Fruit fly (Drosophila melanogaster): Measurements from ENCODE around the gene Pih1D1.

The Pih1D1 gene

DNA sequence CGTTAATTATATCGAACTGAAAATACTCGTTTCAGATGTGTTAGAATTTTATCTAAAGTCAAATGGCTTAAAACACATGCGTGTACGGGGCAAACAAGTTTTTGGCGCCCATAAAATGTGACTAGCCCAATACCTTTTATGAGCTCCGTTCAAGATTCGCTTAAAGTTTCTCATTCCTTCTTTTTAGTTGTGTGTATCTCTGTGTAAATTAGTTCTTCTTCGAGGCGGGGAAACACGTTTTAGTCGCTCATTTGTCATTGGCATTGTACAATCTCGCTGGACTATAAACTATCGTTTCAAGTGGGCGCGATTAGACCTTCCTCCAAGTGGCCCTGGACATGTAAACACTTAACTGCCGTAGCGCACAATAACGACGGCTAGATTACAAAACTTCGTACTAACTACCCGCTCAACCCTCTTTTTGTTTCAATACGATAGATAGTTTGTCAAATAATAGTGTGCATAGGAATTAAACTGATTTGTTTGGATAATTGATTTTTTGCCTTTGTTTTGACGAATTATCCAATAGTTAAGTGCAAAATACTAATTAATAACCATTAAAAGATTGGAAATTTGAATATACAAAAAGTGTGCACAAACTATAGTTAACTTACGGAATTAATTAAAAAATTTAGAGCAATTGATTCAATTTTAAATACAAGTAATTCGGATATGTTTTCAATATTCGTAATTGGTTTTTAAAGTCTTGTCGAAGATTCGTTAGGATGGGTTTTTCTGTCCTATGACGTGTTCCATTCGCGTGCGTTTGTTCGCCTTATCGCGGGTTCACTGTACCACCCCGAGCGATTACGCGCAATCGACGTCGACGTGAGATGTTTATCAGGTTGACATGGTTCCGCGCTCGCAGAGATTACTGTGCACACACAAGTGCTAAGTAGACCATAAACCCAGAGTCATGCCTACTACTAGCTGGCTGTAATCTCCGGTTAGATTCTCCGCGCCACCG is 930 bp downstream of the Pih1D1 start (continued):
- TF ChIP-seq Bgb (GFP tag; IDR thresholded peaks at IDR 0.05; ENCODE audit: partially characterized antibody) (peak; percentile 29; the same call in 1 of the 2 replicates), TFAM (GFP tag; optimal IDR thresholded peaks at IDR 0.05) (no peak), CG11085 (GFP tag; IDR thresholded peaks at IDR 0.05) (no peak), CG8089 (GFP tag; optimal IDR thresholded peaks at IDR 0.05) (no peak), CG10147 (GFP tag; optimal IDR thresholded peaks at IDR 0.05) (peak; percentile 29), Atf6 (GFP tag; IDR thresholded peaks at IDR 0.05) (peak; percentile 76), Sin3A (optimal IDR thresholded peaks at IDR 0.05) (no peak), CG32532 (GFP tag; IDR thresholded peaks at IDR 0.05) (peak; percentile 81), NfI (GFP tag; optimal IDR thresholded peaks at IDR 0.05) (peak; percentile 17), CG2199 (GFP tag; IDR thresholded peaks at IDR 0.05) (peak; percentile 13; the same call in 1 of the 3 replicates), PHDP (tag; optimal IDR thresholded peaks at IDR 0.05) (peak; percentile 39), stc (GFP tag; IDR thresholded peaks at IDR 0.05) (peak; percentile 70), CG3995 (GFP tag; optimal IDR thresholded peaks at IDR 0.05) (peak; percentile 11), tin (GFP tag; optimal IDR thresholded peaks at IDR 0.05) (peak; percentile 16), CG17361 (GFP tag; IDR thresholded peaks at IDR 0.05) (peak; percentile 67; the same call in 2 of the 3 replicates), CG1603 (tag; optimal IDR thresholded peaks at IDR 0.05) (peak; percentile 27), dmrt99B (tag; optimal IDR thresholded peaks at IDR 0.05) (peak; percentile 57), ara (GFP tag; IDR thresholded peaks at IDR 0.05) (peak; percentile 60), Vsx1 (GFP tag; optimal IDR thresholded peaks at IDR 0.05) (no peak), NC2β (GFP tag; optimal IDR thresholded peaks at IDR 0.05) (no peak), CG16813 (GFP tag; IDR thresholded peaks at IDR 0.05; ENCODE audit: partially characterized antibody) (no peak), tup (GFP tag; optimal IDR thresholded peaks at IDR 0.05) (no peak), Sox102F (GFP tag; optimal IDR thresholded peaks at IDR 0.05) (peak; percentile 30), bbx (GFP tag; IDR thresholded peaks at IDR 0.05; ENCODE audit: partially characterized antibody) (peak; percentile 11; the same call in 1 of the 2 replicates), CG10543 (GFP tag; optimal IDR thresholded peaks at IDR 0.05) (peak; percentile 53), insv (GFP tag; optimal IDR thresholded peaks at IDR 0.05) (no peak), CG13894 (tag; optimal IDR thresholded peaks at IDR 0.05) (peak; percentile 35), toy (GFP tag; IDR thresholded peaks at IDR 0.05) (no peak), Med (GFP tag) (peak; percentile 91), CG7786 (GFP tag; optimal IDR thresholded peaks at IDR 0.05) (peak; percentile 16), bcd (GFP tag; optimal IDR thresholded peaks at IDR 0.05) (peak; percentile 57), slbo (GFP tag; IDR thresholded peaks at IDR 0.05) (peak; percentile 62), tgo (GFP tag; IDR thresholded peaks at IDR 0.05) (peak; percentile 60), C15 (GFP tag; IDR thresholded peaks at IDR 0.05) (0 out of 3 replicates have a peak, but pooled peaks have one; percentile 8), Fer1 (GFP tag; optimal IDR thresholded peaks at IDR 0.05) (peak; percentile 62), zen (tag; optimal IDR thresholded peaks at IDR 0.05) (no peak), HLHmδ (GFP tag; optimal IDR thresholded peaks at IDR 0.05) (no peak), usp (GFP tag; optimal IDR thresholded peaks at IDR 0.05) (no peak), CG7928 (GFP tag; optimal IDR thresholded peaks at IDR 0.05) (peak; percentile 17), CG4730 (GFP tag; IDR thresholded peaks at IDR 0.05) (peak; percentile 48; the same call in 1 of the 2 replicates), gsb (GFP tag; IDR thresholded peaks at IDR 0.05) (0 out of 2 replicates have a peak, but pooled peaks have one; percentile 9), Doc3 (GFP tag; IDR thresholded peaks at IDR 0.05; ENCODE audit: partially characterized antibody) (no peak), sisA (GFP tag; IDR thresholded peaks at IDR 0.05) (peak; percentile 50; the same call in 1 of the 2 replicates), CG34224 (GFP tag; IDR thresholded peaks at IDR 0.05; ENCODE audit: partially characterized antibody) (no peak), MESR4 (GFP tag; optimal IDR thresholded peaks at IDR 0.05) (no peak), CG4328 (GFP tag; optimal IDR thresholded peaks at IDR 0.05) (peak; percentile 29), CG17186 (GFP tag; optimal IDR thresholded peaks at IDR 0.05) (no peak), CG18476 (GFP tag; optimal IDR thresholded peaks at IDR 0.05) (peak; percentile 63)

All from whole organism, embryonic.